Fruit fly (Drosophila melanogaster) whole organism, embryonic: ENCODE measurements around the gene Tsp29Fb.

Source experiments
- Adf1 ChIP-seq: fragments of 200-800 bp; sonication (Bioruptor generic); IDR thresholded peaks from 2 replicates; pipeline ENCODE4 v1.3.6; 2022; ENCODE audit warnings: missing biosample characterization, missing genetic modification characterization
- CG11504 ChIP-seq: fragments of 200-800 bp; sonication (Bioruptor generic); optimal IDR thresholded peaks from 3 replicates; lab custom pipeline; 2019; ENCODE audit warnings: missing biosample characterization, mild to moderate bottlenecking, missing genetic modification characterization, moderate library complexity
- CG11560 ChIP-seq: fragments of 200-800 bp; sonication (Bioruptor generic); IDR thresholded peaks from 3 replicates; pipeline ENCODE4 v1.3.6; 2022; ENCODE audit warnings: missing biosample characterization, missing genetic modification characterization
- CG12071 ChIP-seq: fragments of 200-800 bp; sonication (Bioruptor generic); optimal IDR thresholded peaks from 3 replicates; lab custom pipeline; 2018; ENCODE audit warnings: missing biosample characterization, mild to moderate bottlenecking, missing genetic modification characterization
- CG14050 ChIP-seq: fragments of 200-800 bp; sonication (Bioruptor generic); IDR thresholded peaks from 3 replicates; pipeline ENCODE4 v1.3.6; 2022; ENCODE audit warnings: missing biosample characterization, missing genetic modification characterization
- CG1602 ChIP-seq: fragments of 200-800 bp; sonication (Bioruptor generic); optimal IDR thresholded peaks from 3 replicates; lab custom pipeline; 2016; ENCODE audit warnings: missing biosample characterization, missing genetic modification characterization
- CG1647 ChIP-seq: fragments of 200-800 bp; sonication (Bioruptor generic); optimal IDR thresholded peaks from 3 replicates; lab custom pipeline; 2016; ENCODE audit warnings: missing biosample characterization, missing genetic modification characterization
- CG17359 ChIP-seq: fragments of 200-800 bp; sonication (Bioruptor generic); optimal IDR thresholded peaks from 3 replicates; lab custom pipeline; 2018; ENCODE audit warnings: missing biosample characterization, mild to moderate bottlenecking, missing genetic modification characterization, moderate library complexity
- CG17361 ChIP-seq: fragments of 200-800 bp; sonication (Bioruptor generic); IDR thresholded peaks from 3 replicates; pipeline ENCODE4 v1.3.6; 2022; ENCODE audit warnings: missing biosample characterization, missing genetic modification characterization
- CG33213 ChIP-seq: fragments of 200-800 bp; sonication (Bioruptor generic); optimal IDR thresholded peaks from 3 replicates; lab custom pipeline; 2016; ENCODE audit warnings: missing biosample characterization, missing genetic modification characterization
- CG34422 ChIP-seq: fragments of 200-800 bp; sonication (Bioruptor generic); IDR thresholded peaks from 3 replicates; pipeline ENCODE4 v1.3.6; 2022; ENCODE audit warnings: missing biosample characterization, missing genetic modification characterization
- CG6254 ChIP-seq: fragments of 200-800 bp; sonication (Bioruptor generic); optimal IDR thresholded peaks from 3 replicates; lab custom pipeline; 2017; ENCODE audit warnings: mild to moderate bottlenecking, missing biosample characterization, missing genetic modification reagents, missing genetic modification characterization
- CG9609 ChIP-seq: fragments of 200-800 bp; sonication (Bioruptor generic); optimal IDR thresholded peaks from 3 replicates; lab custom pipeline; 2016; ENCODE audit warnings: missing biosample characterization, missing genetic modification characterization
- CG9876 ChIP-seq: fragments of 200-800 bp; sonication (Bioruptor generic); optimal IDR thresholded peaks from 2 replicates; lab custom pipeline; 2016; ENCODE audit warnings: missing biosample characterization, missing genetic modification characterization
- Chrac-16 ChIP-seq: fragments of 200-800 bp; sonication (Bioruptor generic); optimal IDR thresholded peaks from 3 replicates; lab custom pipeline; 2016; ENCODE audit warnings: missing biosample characterization, missing genetic modification characterization
- Dref ChIP-seq: fragments of 200-800 bp; sonication (Bioruptor generic); IDR thresholded peaks from 2 replicates; pipeline ENCODE4 v1.3.6; 2022; ENCODE audit warnings: missing biosample characterization, missing genetic modification characterization
- Drgx ChIP-seq: fragments of 200-800 bp; sonication (Bioruptor generic); IDR thresholded peaks from 2 replicates; pipeline ENCODE4 v1.3.6; 2022; ENCODE audit warnings: missing biosample characterization, missing genetic modification characterization
- Elba2 ChIP-seq: fragments of 200-800 bp; sonication (Bioruptor generic); optimal IDR thresholded peaks from 3 replicates; lab custom pipeline; 2016; ENCODE audit warnings: missing biosample characterization, missing genetic modification characterization
- HLH54F ChIP-seq: fragments of 200-800 bp; sonication (Bioruptor generic); optimal IDR thresholded peaks from 3 replicates; lab custom pipeline; 2016; ENCODE audit warnings: missing biosample characterization, missing genetic modification characterization
- MESR4 ChIP-seq: fragments of 200-800 bp; sonication (Bioruptor generic); optimal IDR thresholded peaks from 2 replicates; lab custom pipeline; 2018; ENCODE audit warnings: missing biosample characterization, mild to moderate bottlenecking, missing genetic modification characterization, moderate library complexity
- Neu2 ChIP-seq: fragments of 200-800 bp; sonication (Bioruptor generic); optimal IDR thresholded peaks from 3 replicates; lab custom pipeline; 2016; ENCODE audit warnings: missing biosample characterization, missing genetic modification characterization, borderline replicate concordance
- NfI ChIP-seq: fragments of 200-800 bp; sonication (Bioruptor generic); optimal IDR thresholded peaks from 3 replicates; lab custom pipeline; 2018; ENCODE audit warnings: missing biosample characterization, mild to moderate bottlenecking, missing genetic modification characterization, moderate library complexity
- Pdp1 ChIP-seq, 2 experiments: fragments of 200-800 bp; sonication (Bioruptor generic); optimal IDR thresholded peaks; 3 replicates each; lab custom pipeline; 2016; ENCODE audit warnings: missing biosample characterization in 2 of 2, missing genetic modification characterization in 2 of 2, mild to moderate bottlenecking in 1 of 2, moderate library complexity in 1 of 2
- Poxn ChIP-seq: fragments of 200-800 bp; sonication (Bioruptor generic); IDR thresholded peaks from 2 replicates; pipeline ENCODE4 v1.3.6; 2022; ENCODE audit warnings: missing biosample characterization, missing genetic modification characterization
- bcd ChIP-seq: fragments of 200-800 bp; sonication (Bioruptor generic); optimal IDR thresholded peaks from 2 replicates; lab custom pipeline; 2017; ENCODE audit warnings: missing biosample characterization, mild to moderate bottlenecking, missing genetic modification characterization
- cad ChIP-seq: fragments of >200 bp; optimal IDR thresholded peaks from 2 replicates; lab custom pipeline; 2017; ENCODE audit warnings: missing biosample characterization, missing genetic modification characterization
- cg ChIP-seq: fragments of 200-800 bp; sonication (Bioruptor generic); optimal IDR thresholded peaks from 3 replicates; lab custom pipeline; 2019; ENCODE audit warnings: missing biosample characterization, mild to moderate bottlenecking, missing genetic modification characterization, moderate library complexity
- cwo ChIP-seq: fragments of 200-800 bp; sonication (Bioruptor generic); optimal IDR thresholded peaks from 3 replicates; lab custom pipeline; 2017; ENCODE audit warnings: missing biosample characterization, missing genetic modification characterization, mild to moderate bottlenecking, moderate library complexity, missing genetic modification reagents
- dan ChIP-seq: fragments of 200-800 bp; sonication (Bioruptor generic); IDR thresholded peaks from 2 replicates; pipeline ENCODE4 v1.3.6; 2022; ENCODE audit warnings: missing biosample characterization, missing genetic modification characterization
- fd64A ChIP-seq: fragments of 200-800 bp; sonication (Bioruptor generic); optimal IDR thresholded peaks from 3 replicates; lab custom pipeline; 2018; ENCODE audit warnings: missing biosample characterization, mild to moderate bottlenecking, missing genetic modification characterization
- fru ChIP-seq: fragments of >200 bp; optimal IDR thresholded peaks from 2 replicates; lab custom pipeline; 2017
- gt ChIP-seq: fragments of 200-800 bp; sonication (Bioruptor generic); IDR thresholded peaks from 2 replicates; pipeline ENCODE4 v1.3.6; 2022; ENCODE audit warnings: missing biosample characterization, missing genetic modification characterization
- h ChIP-seq: fragments of >200 bp; optimal IDR thresholded peaks from 2 replicates; lab custom pipeline; 2017
- ham ChIP-seq: fragments of 200-800 bp; sonication (Bioruptor generic); IDR thresholded peaks from 2 replicates; pipeline ENCODE4 v1.3.6; 2022; ENCODE audit warnings: missing biosample characterization, missing genetic modification characterization
- nau ChIP-seq: fragments of 200-800 bp; sonication (Bioruptor generic); optimal IDR thresholded peaks from 3 replicates; lab custom pipeline; 2017; ENCODE audit warnings: missing biosample characterization, mild to moderate bottlenecking, missing genetic modification characterization, missing genetic modification reagents
- oc ChIP-seq: fragments of 200-800 bp; sonication (Bioruptor generic); optimal IDR thresholded peaks from 2 replicates; lab custom pipeline; 2018; ENCODE audit warnings: missing biosample characterization, mild to moderate bottlenecking, missing genetic modification characterization, moderate library complexity
- p53 ChIP-seq: fragments of 200-800 bp; sonication (Bioruptor generic); optimal IDR thresholded peaks from 2 replicates; lab custom pipeline; 2016; ENCODE audit warnings: missing biosample characterization, missing genetic modification characterization
- peb ChIP-seq: fragments of 200-800 bp; sonication (Bioruptor generic); IDR thresholded peaks from 2 replicates; pipeline ENCODE4 v1.3.6; 2022; ENCODE audit warnings: missing biosample characterization, missing genetic modification characterization
- pita ChIP-seq: fragments of 200-800 bp; sonication (Bioruptor generic); optimal IDR thresholded peaks from 2 replicates; lab custom pipeline; 2017; ENCODE audit warnings: missing biosample characterization, mild to moderate bottlenecking, missing genetic modification characterization
- sc ChIP-seq, 3 experiments: fragments of >200 bp in 2 of 3; fragments of 200-800 bp in 1 of 3; sonication (Bioruptor generic) in 1 of 3; optimal IDR thresholded peaks; 2 replicates in 2 of 3; 3 replicates in 1 of 3; lab custom pipeline; 2017; ENCODE audit warnings: mild to moderate bottlenecking in 1 of 3, missing biosample characterization in 1 of 3, missing genetic modification characterization in 1 of 3, missing genetic modification reagents in 1 of 3
- sd ChIP-seq: fragments of 200-800 bp; sonication (Bioruptor generic); optimal IDR thresholded peaks from 3 replicates; lab custom pipeline; 2018; ENCODE audit warnings: missing biosample characterization, mild to moderate bottlenecking, missing genetic modification characterization, moderate library complexity
- slp2 ChIP-seq: fragments of 200-800 bp; sonication (Bioruptor generic); optimal IDR thresholded peaks from 2 replicates; lab custom pipeline; 2016; ENCODE audit warnings: missing biosample characterization, missing genetic modification characterization
- sna ChIP-seq: fragments of 200-800 bp; sonication (Bioruptor generic); IDR thresholded peaks from 2 replicates; pipeline ENCODE4 v1.3.6; 2022; ENCODE audit warnings: missing biosample characterization, missing genetic modification characterization; ENCODE audit not compliant: partially characterized antibody
- so ChIP-seq: fragments of 200-800 bp; sonication (Bioruptor generic); IDR thresholded peaks from 3 replicates; pipeline ENCODE4 v1.3.6; 2022; ENCODE audit warnings: missing biosample characterization, missing genetic modification characterization
- sr ChIP-seq: fragments of 200-800 bp; sonication (Bioruptor generic); IDR thresholded peaks from 3 replicates; pipeline ENCODE4 v1.3.6; 2022; ENCODE audit warnings: missing biosample characterization, missing genetic modification characterization
- sug ChIP-seq: fragments of 200-800 bp; optimal IDR thresholded peaks from 2 replicates; lab custom pipeline; 2019; ENCODE audit warnings: missing biosample characterization, mild to moderate bottlenecking, missing genetic modification characterization, moderate library complexity
- tna ChIP-seq: fragments of 200-800 bp; sonication (Bioruptor generic); IDR thresholded peaks from 2 replicates; pipeline ENCODE4 v1.3.6; 2022; ENCODE audit warnings: missing biosample characterization, missing genetic modification characterization; ENCODE audit not compliant: partially characterized antibody
- tx ChIP-seq: fragments of 200-800 bp; sonication (Bioruptor generic); optimal IDR thresholded peaks from 2 replicates; lab custom pipeline; 2016; ENCODE audit warnings: missing biosample characterization, missing genetic modification characterization
- vnd ChIP-seq: fragments of 200-800 bp; sonication (Bioruptor generic); IDR thresholded peaks from 3 replicates; pipeline ENCODE4 v1.3.6; 2022; ENCODE audit warnings: missing biosample characterization, missing genetic modification characterization; ENCODE audit not compliant: partially characterized antibody

The Tsp29Fb gene

dm6 chr2L:8952194-8953037 lies 15.2 kb downstream of the Tsp29Fb start (continued):
- TF ChIP-seq CG17359 (tag; lab: Kevin White, UChicago) = peak; percentile 37
- TF ChIP-seq CG12071 (GFP tag; lab: Kevin White, UChicago) = peak; percentile 30
- TF ChIP-seq Chrac-16 (GFP tag; lab: Kevin White, UChicago) = peak; percentile 55
- TF ChIP-seq sc (optimal IDR thresholded peaks at IDR 0.05; lab: Kevin White, UChicago) = no peak
- TF ChIP-seq sc (GFP tag; optimal IDR thresholded peaks at IDR 0.05; lab: Kevin White, UChicago) = no peak
- TF ChIP-seq Neu2 (GFP tag; lab: Kevin White, UChicago) = no peak
- no peak for TF ChIP-seq Adf1 (GFP tag; lab: Robert Waterston, UW)
- TF ChIP-seq fd64A = no peak
- peak; percentile 62; the same call in 2 of the 3 replicates for TF ChIP-seq CG17361 (GFP tag; lab: Robert Waterston, UW)
- no peak for TF ChIP-seq oc (tag; lab: Kevin White, UChicago)
- 0 out of 3 replicates have a peak, but pooled peaks have one; percentile 50 for TF ChIP-seq CG34422 (GFP tag; lab: Robert Waterston, UW)
- no peak for TF ChIP-seq tx (GFP tag; lab: Kevin White, UChicago)
- no peak for TF ChIP-seq CG1647 (GFP tag; lab: Kevin White, UChicago)
- TF ChIP-seq h (lab: Kevin White, UChicago) = no peak
- peak; percentile 61 for TF ChIP-seq cwo (GFP tag; lab: Kevin White, UChicago)
- TF ChIP-seq CG14050 = no peak
- TF ChIP-seq NfI (GFP tag; lab: Kevin White, UChicago) = peak; percentile 15
- no peak for TF ChIP-seq CG6254 (GFP tag; lab: Kevin White, UChicago)
- no peak for TF ChIP-seq pita (GFP tag; lab: Kevin White, UChicago)
- TF ChIP-seq cg (GFP tag; lab: Kevin White, UChicago) = no peak
- TF ChIP-seq CG1602 (GFP tag; lab: Kevin White, UChicago) = peak; percentile 4
- peak; percentile 38 for TF ChIP-seq bcd (GFP tag; lab: Kevin White, UChicago)
- TF ChIP-seq peb = no peak
- TF ChIP-seq sr (GFP tag; lab: Robert Waterston, UW) = no peak
- TF ChIP-seq gt (GFP tag; lab: Robert Waterston, UW) = no peak
- TF ChIP-seq cad (GFP tag; lab: Kevin White, UChicago) = no peak
- peak; percentile 39 for TF ChIP-seq CG9876 (GFP tag; lab: Kevin White, UChicago)
- no peak for TF ChIP-seq MESR4 (GFP tag; lab: Kevin White, UChicago)
- TF ChIP-seq HLH54F (GFP tag; lab: Kevin White, UChicago) = peak; percentile 49
- peak; percentile 26 for TF ChIP-seq Elba2
- TF ChIP-seq ham (GFP tag; lab: Robert Waterston, UW) = no peak
- no peak for TF ChIP-seq slp2 (GFP tag; lab: Kevin White, UChicago)
- no peak for TF ChIP-seq p53 (GFP tag; lab: Kevin White, UChicago)
- no peak for TF ChIP-seq Poxn
- TF ChIP-seq sug (tag; lab: Kevin White, UChicago) = peak; percentile 54
- TF ChIP-seq Pdp1 (GFP tag; optimal IDR thresholded peaks at IDR 0.05; lab: Kevin White, UChicago) = peak; percentile 7 to 25
- TF ChIP-seq fru = no peak
- no peak for TF ChIP-seq so (GFP tag; lab: Robert Waterston, UW)
- no peak for TF ChIP-seq Dref
- TF ChIP-seq CG11504 (tag; lab: Kevin White, UChicago) = peak; percentile 36
- TF ChIP-seq nau (GFP tag; lab: Kevin White, UChicago) = peak; percentile 11
- peak; percentile 59; the same call in 1 of the 3 replicates for TF ChIP-seq vnd (GFP tag; lab: Robert Waterston, UW)
- TF ChIP-seq CG11560 = no peak
- TF ChIP-seq tna = 0 out of 2 replicates have a peak, but pooled peaks have one; percentile 10
- TF ChIP-seq CG33213 = peak; percentile 51
- TF ChIP-seq dan (GFP tag; lab: Robert Waterston, UW) = no peak
- peak; percentile 32 for TF ChIP-seq sd (tag; lab: Kevin White, UChicago)
- TF ChIP-seq Drgx (GFP tag; lab: Robert Waterston, UW) = peak; percentile 77
- peak; percentile 46 for TF ChIP-seq CG9609 (GFP tag; lab: Kevin White, UChicago)
- TF ChIP-seq sna = no peak
